Fruit fly (Drosophila melanogaster): Measurements from ENCODE around the gene CG4239.
A peak's percentile ranks its signal among the peaks of the same experiment; 100 is the strongest.

The CG4239 gene

dm6 chrX:16384843-16385726, at the start of gene CG4239, which contains the start of gene CG9992 (continued):
- TF ChIP-seq CG7786 (GFP tag; optimal IDR thresholded peaks at IDR 0.05) (peak; percentile 40), Abd-B (GFP tag; optimal IDR thresholded peaks at IDR 0.05) (peak; percentile 85), CG7357 (GFP tag; IDR thresholded peaks at IDR 0.05) (peak; percentile 97), CG11695 (GFP tag; IDR thresholded peaks at IDR 0.05) (no peak), CG8281 (tag; optimal IDR thresholded peaks at IDR 0.05) (no peak), chn (GFP tag; optimal IDR thresholded peaks at IDR 0.05) (peak; percentile 39), onecut (GFP tag; IDR thresholded peaks at IDR 0.05) (no peak), Ssrp (tag; optimal IDR thresholded peaks at IDR 0.05) (peak; percentile 67), Aef1 (GFP tag; IDR thresholded peaks at IDR 0.05) (peak; percentile 40; the same call in 1 of the 3 replicates), Hmx (GFP tag; optimal IDR thresholded peaks at IDR 0.05) (no peak), amos (GFP tag; IDR thresholded peaks at IDR 0.05; ENCODE audit: partially characterized antibody) (peak; percentile 67; the same call in 1 of the 2 replicates), CG17912 (GFP tag; optimal IDR thresholded peaks at IDR 0.05) (no peak), CG1602 (GFP tag; optimal IDR thresholded peaks at IDR 0.05) (peak; percentile 62), pho (GFP tag; optimal IDR thresholded peaks at IDR 0.05) (peak; percentile 11), stc (GFP tag; IDR thresholded peaks at IDR 0.05) (no peak), ind (GFP tag; optimal IDR thresholded peaks at IDR 0.05) (peak; percentile 76), ttk (GFP tag; IDR thresholded peaks at IDR 0.05) (no peak), CG17829 (tag; optimal IDR thresholded peaks at IDR 0.05) (peak; percentile 65), Doc2 (GFP tag; IDR thresholded peaks at IDR 0.05) (no peak), inv (GFP tag; IDR thresholded peaks at IDR 0.05; ENCODE audit: partially characterized antibody) (0 out of 2 replicates have a peak, but pooled peaks have one; percentile 42), D19B (GFP tag; optimal IDR thresholded peaks at IDR 0.05) (no peak), her (GFP tag; optimal IDR thresholded peaks at IDR 0.05) (peak; percentile 5), cas (GFP tag; IDR thresholded peaks at IDR 0.05) (peak; percentile 8; the same call in 1 of the 2 replicates), dm (GFP tag; optimal IDR thresholded peaks at IDR 0.05) (no peak), aop (GFP tag; IDR thresholded peaks at IDR 0.05) (no peak), fd102C (GFP tag; optimal IDR thresholded peaks at IDR 0.05) (no peak), CG12942 (GFP tag; optimal IDR thresholded peaks at IDR 0.05) (peak; percentile 49), danr (GFP tag; IDR thresholded peaks at IDR 0.05) (no peak), nau (GFP tag; optimal IDR thresholded peaks at IDR 0.05) (no peak), CG12391 (tag; optimal IDR thresholded peaks at IDR 0.05) (peak; percentile 67), slbo (GFP tag; IDR thresholded peaks at IDR 0.05) (peak; percentile 76), B-H1 (GFP tag; IDR thresholded peaks at IDR 0.05) (peak; percentile 24; the same call in 2 of the 3 replicates), cad (GFP tag; optimal IDR thresholded peaks at IDR 0.05) (no peak), Neu2 (GFP tag; optimal IDR thresholded peaks at IDR 0.05; ENCODE audit: borderline replicate concordance) (no peak), esg (GFP tag; conservative IDR thresholded peaks at IDR 0.05) (peak; percentile 28; the same call in 1 of the 2 replicates), schlank (tag; optimal IDR thresholded peaks at IDR 0.05) (no peak), CG13624 (GFP tag; optimal IDR thresholded peaks at IDR 0.05) (no peak), CG2116 (GFP tag; optimal IDR thresholded peaks at IDR 0.05) (peak; percentile 51), Hey (tag; optimal IDR thresholded peaks at IDR 0.05) (no peak), fru (optimal IDR thresholded peaks at IDR 0.05) (no peak), al (GFP tag; IDR thresholded peaks at IDR 0.05) (peak; percentile 63; the same call in 1 of the 2 replicates), CG10147 (GFP tag; optimal IDR thresholded peaks at IDR 0.05) (peak; percentile 13), CG8478 (optimal IDR thresholded peaks at IDR 0.05) (no peak), CG11696 (GFP tag; IDR thresholded peaks at IDR 0.05) (no peak), CG11093 (GFP tag; IDR thresholded peaks at IDR 0.05) (peak; percentile 31; the same call in 2 of the 3 replicates), odd (GFP tag; optimal IDR thresholded peaks at IDR 0.05) (no peak), CG10366 (GFP tag; IDR thresholded peaks at IDR 0.05) (peak; percentile 51; the same call in 1 of the 2 replicates), CG4617 (GFP tag; optimal IDR thresholded peaks at IDR 0.05; ENCODE audit: borderline replicate concordance) (peak; percentile 59), CG7745 (tag; optimal IDR thresholded peaks at IDR 0.05) (no peak), Asciz (GFP tag; optimal IDR thresholded peaks at IDR 0.05) (no peak)

Measured in whole organism, embryonic.